Fruit fly (Drosophila melanogaster): ENCODE measurements around the gene CG4259.
A peak's percentile ranks its signal among the peaks of the same experiment; 100 is the strongest.

The CG4259 gene

DNA sequence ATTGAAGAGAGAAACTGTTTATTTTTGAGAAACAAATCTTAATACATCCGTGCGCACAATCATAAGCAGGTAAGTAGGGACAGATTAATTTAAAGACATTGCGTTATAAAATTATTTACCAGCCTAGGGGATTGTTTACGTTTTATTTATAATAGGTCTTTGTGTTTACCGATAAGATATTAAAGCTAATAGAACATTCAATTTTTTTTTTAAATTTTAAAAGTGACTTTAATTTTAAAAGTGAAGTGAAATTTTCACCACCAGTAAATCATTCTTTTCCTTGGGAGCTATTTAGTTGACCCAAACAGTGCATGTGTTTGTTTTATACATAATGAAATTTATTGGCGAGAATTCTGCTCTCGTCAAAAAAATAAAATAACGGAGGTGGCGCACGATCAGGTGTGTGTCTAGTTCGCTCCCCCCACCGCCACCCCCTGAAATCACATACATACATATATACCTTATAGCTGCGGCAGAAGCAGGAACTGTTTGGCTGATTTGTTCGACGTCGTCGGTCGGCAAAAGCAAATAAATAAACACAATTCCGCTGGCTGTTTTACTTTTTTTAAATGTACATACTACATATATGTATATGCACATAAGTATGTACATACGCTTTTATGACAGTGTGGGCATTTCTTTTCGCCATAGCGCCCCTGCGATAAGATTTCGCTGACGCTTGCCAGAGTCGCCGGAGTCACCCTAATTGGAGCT lies 47.0 kb upstream of the CG4259 start (continued):
- no peak for TF ChIP-seq CG2202 (tag; optimal IDR thresholded peaks at IDR 0.05)
- no peak; the same call in 1 of the 2 replicates for TF ChIP-seq H2.0 (GFP tag; IDR thresholded peaks at IDR 0.05)
- no peak for TF ChIP-seq ro (GFP tag; IDR thresholded peaks at IDR 0.05)
- TF ChIP-seq Atf-2 (GFP tag; optimal IDR thresholded peaks at IDR 0.05): no peak
- 0 out of 2 replicates have a peak, but pooled peaks have one; percentile 28 for TF ChIP-seq wor (GFP tag; IDR thresholded peaks at IDR 0.05)
- no peak for TF ChIP-seq seq (GFP tag; IDR thresholded peaks at IDR 0.05)
- no peak for TF ChIP-seq gfzf (GFP tag; optimal IDR thresholded peaks at IDR 0.05)
- no peak for TF ChIP-seq CG6654 (GFP tag; optimal IDR thresholded peaks at IDR 0.05)
- no peak for TF ChIP-seq trh (GFP tag; optimal IDR thresholded peaks at IDR 0.05)
- peak; percentile 62 for TF ChIP-seq NFAT (GFP tag; IDR thresholded peaks at IDR 0.05)
- TF ChIP-seq slbo (GFP tag; IDR thresholded peaks at IDR 0.05): peak; percentile 46; the same call in 1 of the 2 replicates
- no peak for TF ChIP-seq CG12236 (GFP tag; optimal IDR thresholded peaks at IDR 0.05)
- peak; percentile 35 for TF ChIP-seq Bteb2 (GFP tag; optimal IDR thresholded peaks at IDR 0.05)
- peak; percentile 72 for TF ChIP-seq CG32532 (GFP tag; IDR thresholded peaks at IDR 0.05)
- no peak for TF ChIP-seq Nf-YA (GFP tag; IDR thresholded peaks at IDR 0.05)
- TF ChIP-seq CG31224 (GFP tag; IDR thresholded peaks at IDR 0.05): peak; percentile 50
- peak; percentile 53 for TF ChIP-seq D19B (GFP tag; optimal IDR thresholded peaks at IDR 0.05)
- no peak for TF ChIP-seq CG9797 (GFP tag; optimal IDR thresholded peaks at IDR 0.05)
- TF ChIP-seq pros (GFP tag; optimal IDR thresholded peaks at IDR 0.05): no peak
- no peak for TF ChIP-seq CG33557 (GFP tag; optimal IDR thresholded peaks at IDR 0.05)
- TF ChIP-seq CG16813 (GFP tag; IDR thresholded peaks at IDR 0.05; ENCODE audit: partially characterized antibody): no peak
- peak; percentile 53 for TF ChIP-seq CG9817 (tag; optimal IDR thresholded peaks at IDR 0.05)
- TF ChIP-seq Ets97D (GFP tag; optimal IDR thresholded peaks at IDR 0.05): no peak
- no peak for TF ChIP-seq CG4820 (GFP tag; optimal IDR thresholded peaks at IDR 0.05)
- TF ChIP-seq stwl (tag; optimal IDR thresholded peaks at IDR 0.05): no peak
- peak; percentile 59 for TF ChIP-seq CG6765 (GFP tag; optimal IDR thresholded peaks at IDR 0.05)
- TF ChIP-seq Usf (GFP tag; optimal IDR thresholded peaks at IDR 0.05): peak; percentile 44
- TF ChIP-seq HmgZ (tag; optimal IDR thresholded peaks at IDR 0.05): no peak
- no peak for TF ChIP-seq Tbp (GFP tag; optimal IDR thresholded peaks at IDR 0.05)
- TF ChIP-seq Hr78 (GFP tag; optimal IDR thresholded peaks at IDR 0.05): no peak
- no peak for TF ChIP-seq otp (GFP tag; IDR thresholded peaks at IDR 0.05)
- TF ChIP-seq E2f1 (GFP tag; IDR thresholded peaks at IDR 0.05): no peak
- peak; percentile 8 to 16 for TF ChIP-seq Pdp1 (GFP tag; optimal IDR thresholded peaks at IDR 0.05)
- 0 out of 3 replicates have a peak, but pooled peaks have one; percentile 8 for TF ChIP-seq so (GFP tag; IDR thresholded peaks at IDR 0.05)
- TF ChIP-seq CG15269 (tag; optimal IDR thresholded peaks at IDR 0.05): peak; percentile 77
- no peak for TF ChIP-seq CG8388 (GFP tag; optimal IDR thresholded peaks at IDR 0.05)
- TF ChIP-seq Abd-B (GFP tag; optimal IDR thresholded peaks at IDR 0.05): peak; percentile 4
- TF ChIP-seq Mes4 (GFP tag; optimal IDR thresholded peaks at IDR 0.05): no peak
- no peak for TF ChIP-seq HLH54F (GFP tag; optimal IDR thresholded peaks at IDR 0.05)
- no peak for TF ChIP-seq Six4 (GFP tag; optimal IDR thresholded peaks at IDR 0.05)
- TF ChIP-seq hth (optimal IDR thresholded peaks at IDR 0.05): no peak
- TF ChIP-seq CG13624 (GFP tag; optimal IDR thresholded peaks at IDR 0.05): peak; percentile 15
- no peak for TF ChIP-seq abd-A (tag; optimal IDR thresholded peaks at IDR 0.05)
- TF ChIP-seq Eip74EF (GFP tag; optimal IDR thresholded peaks at IDR 0.05): no peak
- TF ChIP-seq CG7839 (tag; optimal IDR thresholded peaks at IDR 0.05): peak; percentile 76
- TF ChIP-seq eve (GFP tag; optimal IDR thresholded peaks at IDR 0.05): peak in 1 of 2 experiments; percentile 58
- TF ChIP-seq sna (GFP tag; IDR thresholded peaks at IDR 0.05; ENCODE audit: partially characterized antibody): no peak
- TF ChIP-seq nom (GFP tag; optimal IDR thresholded peaks at IDR 0.05): peak; percentile 60
- no peak for TF ChIP-seq Lpt (GFP tag; optimal IDR thresholded peaks at IDR 0.05)
- TF ChIP-seq CG1602 (GFP tag; optimal IDR thresholded peaks at IDR 0.05): peak; percentile 18
